Worm (Caenorhabditis elegans) whole organism, L2 larva: Measurements from ENCODE around the gene sup-26.

ENCODE experiments used
- C34F6.9 ChIP-seq: fragments of 150-350 bp; optimal IDR thresholded peaks from 2 replicates; lab custom pipeline; 2014; ENCODE audit warnings: missing biosample characterization, missing genetic modification characterization
- F13H6.1 ChIP-seq: sonication (generic microtip); optimal IDR thresholded peaks from 2 replicates; lab custom pipeline; 2016; ENCODE audit warnings: missing genetic modification characterization, missing compliant biosample characterization
- Y55F3AM.14 ChIP-seq: fragments of 200-800 bp; sonication (Bioruptor generic); optimal IDR thresholded peaks from 2 replicates; lab custom pipeline; 2018; ENCODE audit warnings: mild to moderate bottlenecking, missing genetic modification characterization, missing compliant biosample characterization
- ZK546.5 ChIP-seq: sonication (generic microtip); optimal IDR thresholded peaks from 2 replicates; lab custom pipeline; 2017; ENCODE audit warnings: missing biosample characterization, missing genetic modification characterization
- ama-1 ChIP-seq: fragments of 150-350 bp; optimal IDR thresholded peaks from 2 replicates; lab custom pipeline; 2018; ENCODE audit warnings: inconsistent platforms
- blmp-1 ChIP-seq: sonication (generic microtip); optimal IDR thresholded peaks from 2 replicates; lab custom pipeline; 2017; ENCODE audit warnings: missing genetic modification characterization, mild to moderate bottlenecking, missing compliant biosample characterization, antibody characterized with exemption, moderate library complexity; ENCODE audit not compliant: insufficient read depth
- ceh-16 ChIP-seq: fragments of 150-350 bp; optimal IDR thresholded peaks from 2 replicates; lab custom pipeline; 2014; ENCODE audit warnings: missing biosample characterization, missing genetic modification characterization
- crh-2 ChIP-seq: sonication (generic microtip); optimal IDR thresholded peaks from 2 replicates; lab custom pipeline; 2017; ENCODE audit warnings: missing biosample characterization, missing genetic modification characterization
- dmd-4 ChIP-seq: sonication (generic microtip); optimal IDR thresholded peaks from 2 replicates; lab custom pipeline; 2017; ENCODE audit warnings: missing biosample characterization, missing genetic modification characterization
- elt-1 ChIP-seq: fragments of 150-350 bp; optimal IDR thresholded peaks from 2 replicates; lab custom pipeline; 2014; ENCODE audit warnings: missing biosample characterization, missing genetic modification characterization
- gmeb-1 ChIP-seq: fragments of 150-350 bp; optimal IDR thresholded peaks from 2 replicates; lab custom pipeline; 2014; ENCODE audit warnings: missing biosample characterization, missing genetic modification characterization
- lin-11 ChIP-seq: fragments of 150-350 bp; sonication (generic microtip); optimal IDR thresholded peaks from 2 replicates; lab custom pipeline; 2014; ENCODE audit warnings: missing biosample characterization, missing genetic modification characterization, inconsistent platforms, mixed read lengths
- lin-13 ChIP-seq: fragments of 150-350 bp; optimal IDR thresholded peaks from 2 replicates; lab custom pipeline; 2014; ENCODE audit warnings: missing biosample characterization, missing genetic modification reagents, missing genetic modification characterization
- lsy-2 ChIP-seq, 2 experiments: fragments of 150-350 bp in 1 of 2; sonication (generic microtip) in 1 of 2; optimal IDR thresholded peaks; 2 replicates each; lab custom pipeline; 2014 to 2017; ENCODE audit warnings: missing biosample characterization in 2 of 2, missing genetic modification characterization in 2 of 2
- mbf-1 ChIP-seq: sonication (generic microtip); optimal IDR thresholded peaks from 2 replicates; lab custom pipeline; 2017; ENCODE audit warnings: missing biosample characterization, missing genetic modification characterization
- mdl-1 ChIP-seq, 2 experiments: fragments of 150-350 bp in 1 of 2; sonication (generic microtip) in 1 of 2; optimal IDR thresholded peaks; 2 replicates each; lab custom pipeline; 2017; ENCODE audit warnings: missing biosample characterization in 2 of 2, missing genetic modification characterization in 2 of 2
- nhr-10 ChIP-seq: sonication (generic microtip); optimal IDR thresholded peaks from 2 replicates; lab custom pipeline; 2017; ENCODE audit warnings: missing biosample characterization, missing genetic modification characterization
- nhr-11 ChIP-seq: fragments of 150-350 bp; optimal IDR thresholded peaks from 2 replicates; lab custom pipeline; 2014; ENCODE audit warnings: missing biosample characterization, missing genetic modification characterization
- nhr-12 ChIP-seq: fragments of 150-350 bp; optimal IDR thresholded peaks from 2 replicates; lab custom pipeline; 2014; ENCODE audit warnings: missing biosample characterization, missing genetic modification characterization
- nhr-21 ChIP-seq: fragments of 150-350 bp; optimal IDR thresholded peaks from 2 replicates; lab custom pipeline; 2014; ENCODE audit warnings: missing biosample characterization, missing genetic modification characterization
- nhr-23 ChIP-seq: fragments of 150-350 bp; optimal IDR thresholded peaks from 2 replicates; lab custom pipeline; 2014; ENCODE audit warnings: missing biosample characterization, missing genetic modification reagents, missing genetic modification characterization
- nhr-237 ChIP-seq: fragments of 150-350 bp; optimal IDR thresholded peaks from 2 replicates; lab custom pipeline; 2014; ENCODE audit warnings: missing biosample characterization, missing genetic modification characterization
- nhr-25 ChIP-seq: fragments of 150-350 bp; sonication (generic microtip); optimal IDR thresholded peaks from 3 replicates; lab custom pipeline; 2014; ENCODE audit warnings: missing biosample characterization, missing genetic modification characterization
- nhr-6 ChIP-seq: fragments of 150-350 bp; optimal IDR thresholded peaks from 2 replicates; lab custom pipeline; 2014; ENCODE audit warnings: missing biosample characterization, missing genetic modification characterization
- nhr-77 ChIP-seq: fragments of 150-350 bp; optimal IDR thresholded peaks from 2 replicates; lab custom pipeline; 2014; ENCODE audit warnings: missing biosample characterization, missing genetic modification characterization
- peb-1 ChIP-seq: fragments of 150-350 bp; optimal IDR thresholded peaks from 2 replicates; lab custom pipeline; 2014; ENCODE audit warnings: missing biosample characterization, missing genetic modification characterization
- skn-1 ChIP-seq: sonication (generic microtip); optimal IDR thresholded peaks from 2 replicates; lab custom pipeline; 2017; ENCODE audit warnings: missing biosample characterization, missing genetic modification characterization
- sma-3 ChIP-seq: sonication (generic microtip); optimal IDR thresholded peaks from 2 replicates; lab custom pipeline; 2016; ENCODE audit warnings: missing genetic modification reagents, missing genetic modification characterization, missing compliant biosample characterization
- sma-9 ChIP-seq, 2 experiments: fragments of 150-350 bp in 1 of 2; sonication (generic microtip) in 1 of 2; optimal IDR thresholded peaks; 2 replicates each; lab custom pipeline; 2014 to 2016; ENCODE audit warnings: missing genetic modification characterization in 2 of 2, mild to moderate bottlenecking in 1 of 2, missing biosample characterization in 1 of 2, missing compliant biosample characterization in 1 of 2, missing genetic modification reagents in 1 of 2, moderate library complexity in 1 of 2
- snpc-4 ChIP-seq: fragments of 150-350 bp; optimal IDR thresholded peaks from 2 replicates; lab custom pipeline; 2014; ENCODE audit warnings: missing biosample characterization, missing genetic modification characterization
- unc-39 ChIP-seq: fragments of 150-350 bp; optimal IDR thresholded peaks from 2 replicates; lab custom pipeline; 2014; ENCODE audit warnings: missing biosample characterization, missing genetic modification characterization
- unc-55 ChIP-seq: fragments of 150-350 bp; sonication (generic microtip); optimal IDR thresholded peaks from 3 replicates; lab custom pipeline; 2014; ENCODE audit warnings: missing biosample characterization, missing genetic modification reagents, missing genetic modification characterization
- unc-62 ChIP-seq: fragments of 150-350 bp; optimal IDR thresholded peaks from 2 replicates; lab custom pipeline; 2014; ENCODE audit warnings: missing biosample characterization, missing genetic modification reagents, missing genetic modification characterization
- zag-1 ChIP-seq: fragments of 150-350 bp; optimal IDR thresholded peaks from 2 replicates; lab custom pipeline; 2014; ENCODE audit warnings: missing biosample characterization, missing genetic modification characterization
- ztf-1 ChIP-seq: fragments of 200-800 bp; sonication (Bioruptor generic); conservative IDR thresholded peaks from 2 replicates; pipeline ENCODE4 v1.3.6; 2022; ENCODE audit warnings: missing genetic modification characterization, missing compliant biosample characterization
- ztf-11 ChIP-seq: sonication (generic microtip); optimal IDR thresholded peaks from 2 replicates; lab custom pipeline; 2017; ENCODE audit warnings: missing biosample characterization, missing genetic modification characterization
- ztf-4 ChIP-seq: fragments of 150-350 bp; optimal IDR thresholded peaks from 2 replicates; lab custom pipeline; 2014; ENCODE audit warnings: missing biosample characterization, missing genetic modification characterization

sup-26 gene

ce11 chrIII:4313061-4313962, 33.3 kb upstream of the sup-26 start, which contains the start of the genes evl-14 and dcn-1 (continued):
- peak; percentile 60 for TF ChIP-seq sma-3 (GFP tag; lab: Kevin White, UChicago)
- no peak for TF ChIP-seq peb-1 (tag; lab: Kevin White, UChicago)
- no peak for TF ChIP-seq nhr-237 (tag; lab: Kevin White, UChicago)
- TF ChIP-seq elt-1 (tag; lab: Kevin White, UChicago) = no peak
- no peak for TF ChIP-seq ZK546.5 (tag; lab: Kevin White, UChicago)
- TF ChIP-seq nhr-23 = no peak
- TF ChIP-seq nhr-10 = no peak
- TF ChIP-seq ceh-16 (tag; lab: Kevin White, UChicago) = no peak
- no peak for TF ChIP-seq lin-11 (tag; lab: Kevin White, UChicago)
- peak; percentile 79 for TF ChIP-seq gmeb-1 (tag; lab: Kevin White, UChicago)
- peak; percentile 94 for TF ChIP-seq C34F6.9 (tag; lab: Kevin White, UChicago)
- TF ChIP-seq dmd-4 (tag; lab: Kevin White, UChicago) = no peak
- no peak for TF ChIP-seq blmp-1
- TF ChIP-seq F13H6.1 = peak; percentile 61
- peak; percentile 92 for TF ChIP-seq unc-55 (GFP tag; lab: Kevin White, UChicago)
- no peak for TF ChIP-seq ztf-11 (tag; lab: Kevin White, UChicago)
- TF ChIP-seq ztf-4 = peak; percentile 11
- peak; percentile 20 for TF ChIP-seq skn-1 (tag; lab: Kevin White, UChicago)
- TF ChIP-seq unc-39 (tag; lab: Kevin White, UChicago) = no peak
- peak; percentile 35 for TF ChIP-seq snpc-4 (tag; lab: Kevin White, UChicago)
- TF ChIP-seq sma-9 (GFP tag; optimal IDR thresholded peaks at IDR 0.05; lab: Kevin White, UChicago) = no peak
- no peak for TF ChIP-seq sma-9 (tag; optimal IDR thresholded peaks at IDR 0.05; lab: Kevin White, UChicago)
- TF ChIP-seq unc-62 (GFP tag; lab: Kevin White, UChicago) = no peak
- TF ChIP-seq crh-2 = peak; percentile 95
- TF ChIP-seq lin-13 = peak; percentile 73

DNA sequence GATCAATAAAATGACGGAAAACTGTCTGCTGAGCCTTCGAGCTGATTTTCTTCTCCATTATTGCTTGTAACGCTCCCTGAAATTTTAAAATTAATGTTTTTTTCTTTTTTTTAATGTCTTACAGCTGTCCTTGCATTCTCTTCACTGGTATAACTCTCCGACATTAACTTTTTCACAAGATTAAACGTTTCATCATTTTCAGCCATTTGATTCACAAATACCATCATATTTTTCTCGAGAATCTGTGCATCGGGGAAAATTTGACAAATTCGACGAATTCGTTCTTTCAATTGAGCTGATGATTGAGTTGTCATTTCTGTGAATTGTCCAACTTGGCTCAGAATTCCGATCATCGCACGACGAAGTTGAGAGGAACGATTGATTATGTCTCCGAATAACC, 29.3 kb upstream of the sup-26 start:
- TF ChIP-seq ztf-1 (GFP tag; lab: Robert Waterston, UW) = no peak
- TF ChIP-seq mbf-1 (tag; lab: Kevin White, UChicago) = no peak
- TF ChIP-seq zag-1 (tag; lab: Kevin White, UChicago) = no peak
- no peak for TF ChIP-seq F13H6.1
- no peak for TF ChIP-seq nhr-6 (tag; lab: Kevin White, UChicago)
- no peak for TF ChIP-seq sma-3 (GFP tag; lab: Kevin White, UChicago)
- no peak for TF ChIP-seq lsy-2 (tag; optimal IDR thresholded peaks at IDR 0.05; lab: Kevin White, UChicago)

ce11 chrIII:4302780-4303179, 22.8 kb upstream of the sup-26 start:
- TF ChIP-seq nhr-25 (tag; lab: Kevin White, UChicago) (peak; percentile 21), ZK546.5 (tag; lab: Kevin White, UChicago) (no peak), zag-1 (tag; lab: Kevin White, UChicago) (no peak)

DNA sequence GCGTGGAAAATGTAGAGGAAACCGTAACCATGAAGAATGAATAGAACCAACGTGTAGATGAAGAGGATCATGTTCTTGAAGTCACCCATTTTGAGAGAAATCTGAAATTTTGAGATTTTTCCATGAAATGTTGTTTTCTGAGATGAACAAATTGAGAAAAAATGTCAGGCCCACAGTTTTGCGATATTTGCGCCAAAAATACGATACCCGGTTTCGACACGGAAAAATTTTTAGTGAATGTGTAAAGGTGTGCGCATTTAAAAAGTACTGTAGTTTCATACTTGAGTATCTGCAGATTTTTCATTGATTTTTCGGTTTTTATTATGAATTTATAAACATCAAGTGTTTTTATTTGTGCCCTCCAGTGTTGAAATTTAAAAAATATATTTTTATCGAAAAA, 22.3 kb upstream of the sup-26 start, which contains the start of gene R10E4.9:
Gene R10E4.9 (minus strand): TSS at position 101 of the 400 bp plus-strand sequence.
- no peak for TF ChIP-seq sma-9 (GFP tag; optimal IDR thresholded peaks at IDR 0.05; lab: Kevin White, UChicago)
- no peak for TF ChIP-seq sma-9 (tag; optimal IDR thresholded peaks at IDR 0.05; lab: Kevin White, UChicago)
- TF ChIP-seq nhr-12 = no peak
- TF ChIP-seq nhr-77 = no peak
- no peak for TF ChIP-seq nhr-21 (tag; lab: Kevin White, UChicago)
- no peak for TF ChIP-seq nhr-11 (tag; lab: Kevin White, UChicago)
- no peak for TF ChIP-seq mdl-1 (tag; optimal IDR thresholded peaks at IDR 0.05; lab: Kevin White, UChicago)
- no peak for TF ChIP-seq mbf-1 (tag; lab: Kevin White, UChicago)
- TF ChIP-seq crh-2 = no peak
- no peak for TF ChIP-seq Y55F3AM.14 (GFP tag; lab: Kevin White, UChicago)
- TF ChIP-seq ama-1 (lab: Kevin White, UChicago) = no peak
- TF ChIP-seq nhr-237 (tag; lab: Kevin White, UChicago) = no peak
- no peak for TF ChIP-seq unc-39 (tag; lab: Kevin White, UChicago)
- TF ChIP-seq dmd-4 (tag; lab: Kevin White, UChicago) = no peak
- TF ChIP-seq C34F6.9 (tag; lab: Kevin White, UChicago) = no peak
- TF ChIP-seq snpc-4 (tag; lab: Kevin White, UChicago) = no peak
